Fruit fly (Drosophila melanogaster) whole organism, embryonic: ENCODE data around the gene sra.
A peak's percentile ranks its signal among the peaks of the same experiment; 100 is the strongest.

Experiments
- Ada2b ChIP-seq: fragments of 200-800 bp; sonication (Bioruptor generic); IDR thresholded peaks from 2 replicates; pipeline ENCODE4 v1.3.6; 2022; ENCODE audit warnings: missing biosample characterization, missing genetic modification characterization
- CG34224 ChIP-seq: fragments of 200-800 bp; sonication (Bioruptor generic); IDR thresholded peaks from 3 replicates; pipeline ENCODE4 v1.3.6; 2022; ENCODE audit warnings: missing biosample characterization, missing genetic modification characterization; ENCODE audit not compliant: partially characterized antibody
- CG4424 ChIP-seq: fragments of 200-800 bp; sonication (Bioruptor generic); optimal IDR thresholded peaks from 3 replicates; lab custom pipeline; 2016; ENCODE audit warnings: missing biosample characterization, missing genetic modification characterization
- CG6683 ChIP-seq: fragments of 200-800 bp; sonication (Bioruptor generic); optimal IDR thresholded peaks from 2 replicates; lab custom pipeline; 2017; ENCODE audit warnings: missing biosample characterization, mild to moderate bottlenecking, missing genetic modification characterization, missing genetic modification reagents
- CG8478 ChIP-seq: fragments of >200 bp; optimal IDR thresholded peaks from 2 replicates; lab custom pipeline; 2018
- CG8924 ChIP-seq: fragments of 200-800 bp; optimal IDR thresholded peaks from 3 replicates; lab custom pipeline; 2019; ENCODE audit warnings: missing biosample characterization, mild to moderate bottlenecking, missing genetic modification characterization, moderate library complexity
- Myb ChIP-seq: fragments of 200-800 bp; sonication (Bioruptor generic); optimal IDR thresholded peaks from 2 replicates; lab custom pipeline; 2016; ENCODE audit warnings: missing biosample characterization, missing genetic modification characterization
- ase ChIP-seq: fragments of 200-800 bp; sonication (Bioruptor generic); IDR thresholded peaks from 3 replicates; pipeline ENCODE4 v1.3.6; 2022; ENCODE audit warnings: missing biosample characterization, missing genetic modification characterization
- cas ChIP-seq: fragments of 200-800 bp; sonication (Bioruptor generic); IDR thresholded peaks from 2 replicates; pipeline ENCODE4 v1.3.6; 2022; ENCODE audit warnings: missing biosample characterization, missing genetic modification characterization
- chm ChIP-seq: fragments of 200-800 bp; sonication (Bioruptor generic); IDR thresholded peaks from 2 replicates; pipeline ENCODE4 v1.3.6; 2022; ENCODE audit warnings: missing biosample characterization, missing genetic modification characterization
- crp ChIP-seq, 2 experiments: fragments of 200-800 bp; sonication (Bioruptor generic); optimal IDR thresholded peaks; 2 replicates in 1 of 2; 3 replicates in 1 of 2; lab custom pipeline; 2017; ENCODE audit warnings: missing biosample characterization in 2 of 2, missing genetic modification characterization in 2 of 2, mild to moderate bottlenecking in 1 of 2, moderate library complexity in 1 of 2
- dmrt11E ChIP-seq: fragments of 200-800 bp; sonication (Bioruptor generic); optimal IDR thresholded peaks from 3 replicates; lab custom pipeline; 2018; ENCODE audit warnings: missing biosample characterization, mild to moderate bottlenecking, missing genetic modification characterization, moderate library complexity
- vfl ChIP-seq: fragments of 200-800 bp; sonication (Bioruptor generic); optimal IDR thresholded peaks from 2 replicates; lab custom pipeline; 2016; ENCODE audit warnings: missing biosample characterization, missing genetic modification characterization

DNA sequence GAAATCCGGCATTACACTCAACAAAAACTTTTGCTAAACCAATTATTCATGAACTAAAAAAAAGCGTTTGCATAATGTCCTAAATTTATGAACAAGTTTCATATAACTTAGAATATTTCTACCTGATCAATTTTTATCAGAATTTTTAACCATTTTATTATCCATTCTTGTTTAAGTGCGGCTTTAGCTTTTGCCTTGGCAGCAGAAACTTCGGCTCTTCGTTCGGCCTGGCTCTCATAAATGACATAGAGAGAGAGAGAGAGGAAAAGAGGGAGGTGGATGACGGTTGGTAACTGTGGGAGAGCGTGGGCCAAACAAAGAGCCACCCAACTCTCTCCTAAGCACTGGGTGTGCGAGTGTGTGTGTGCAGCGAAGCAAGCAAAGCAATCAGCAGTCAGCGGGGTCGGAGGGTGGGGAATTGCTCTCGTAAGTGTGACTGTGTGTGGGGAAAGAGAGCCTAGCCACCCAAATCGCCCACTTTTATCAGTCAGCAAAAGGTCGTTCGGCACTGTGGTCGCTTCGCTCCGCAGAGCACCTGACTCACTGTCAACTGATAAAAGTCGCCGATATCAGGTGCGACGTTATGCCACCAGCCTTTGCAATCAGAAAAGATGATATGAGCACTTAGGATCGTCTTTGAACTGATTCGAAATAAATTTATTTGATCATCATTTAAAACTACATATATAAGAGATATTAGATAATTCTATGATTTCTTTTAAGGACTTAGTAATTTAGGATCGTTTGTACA lies 37.8 kb downstream of the sra start:
- TF ChIP-seq CG8924 (tag; lab: Kevin White, UChicago): peak; percentile 99
- no peak for TF ChIP-seq ase (GFP tag; lab: Robert Waterston, UW)
- peak; percentile 98 for TF ChIP-seq CG6683
- TF ChIP-seq CG8478 (lab: Kevin White, UChicago): no peak
- peak in 1 of 2 experiments; percentile 65 for TF ChIP-seq crp (GFP tag; optimal IDR thresholded peaks at IDR 0.05; lab: Kevin White, UChicago)
- peak; percentile 89 for TF ChIP-seq Myb (GFP tag; lab: Kevin White, UChicago)
- TF ChIP-seq vfl: peak; percentile 94
- TF ChIP-seq CG4424 (GFP tag; lab: Kevin White, UChicago): peak; percentile 98
- TF ChIP-seq dmrt11E (tag; lab: Kevin White, UChicago): peak; percentile 97
- no peak for TF ChIP-seq chm (GFP tag; lab: Robert Waterston, UW)
- no peak for TF ChIP-seq cas (GFP tag; lab: Robert Waterston, UW)
- TF ChIP-seq CG34224 (GFP tag; lab: Robert Waterston, UW): no peak
- no peak for TF ChIP-seq Ada2b (GFP tag; lab: Robert Waterston, UW)
